Fruit fly (Drosophila melanogaster) whole organism, embryonic: ENCODE data around the gene t-Grip84.

Experiments used
- Antp ChIP-seq: fragments of 200-800 bp; sonication (Bioruptor generic); optimal IDR thresholded peaks from 3 replicates; lab custom pipeline; 2016; ENCODE audit warnings: missing biosample characterization, missing genetic modification characterization
- Bteb2 ChIP-seq: fragments of 200-800 bp; sonication (Bioruptor generic); optimal IDR thresholded peaks from 2 replicates; lab custom pipeline; 2016; ENCODE audit warnings: missing biosample characterization, missing genetic modification characterization
- CG11247 ChIP-seq: fragments of 200-800 bp; sonication (Bioruptor generic); IDR thresholded peaks from 2 replicates; pipeline ENCODE4 v1.3.6; 2022; ENCODE audit warnings: missing biosample characterization, missing genetic modification characterization
- CG14014 ChIP-seq: fragments of 200-800 bp; sonication (Bioruptor generic); IDR thresholded peaks from 2 replicates; pipeline ENCODE4 v1.3.6; 2022; ENCODE audit warnings: missing biosample characterization, missing genetic modification characterization
- CG14441 ChIP-seq: fragments of 200-800 bp; sonication (Bioruptor generic); IDR thresholded peaks from 2 replicates; pipeline ENCODE4 v1.3.6; 2022; ENCODE audit warnings: missing biosample characterization, missing genetic modification characterization
- CG14710 ChIP-seq: fragments of 200-800 bp; sonication (Bioruptor generic); optimal IDR thresholded peaks from 3 replicates; lab custom pipeline; 2019; ENCODE audit warnings: missing biosample characterization, mild to moderate bottlenecking, missing genetic modification characterization, moderate library complexity
- CG1529 ChIP-seq: fragments of 200-800 bp; sonication (Bioruptor generic); optimal IDR thresholded peaks from 3 replicates; lab custom pipeline; 2018; ENCODE audit warnings: missing biosample characterization, missing genetic modification characterization
- CG1602 ChIP-seq: fragments of 200-800 bp; sonication (Bioruptor generic); optimal IDR thresholded peaks from 3 replicates; lab custom pipeline; 2016; ENCODE audit warnings: missing biosample characterization, missing genetic modification characterization
- CG17361 ChIP-seq: fragments of 200-800 bp; sonication (Bioruptor generic); IDR thresholded peaks from 3 replicates; pipeline ENCODE4 v1.3.6; 2022; ENCODE audit warnings: missing biosample characterization, missing genetic modification characterization
- CG18476 ChIP-seq: fragments of 200-800 bp; sonication (Bioruptor generic); optimal IDR thresholded peaks from 2 replicates; lab custom pipeline; 2016; ENCODE audit warnings: missing biosample characterization, mild to moderate bottlenecking, missing genetic modification characterization
- CG30403 ChIP-seq: fragments of 200-800 bp; sonication (Bioruptor generic); optimal IDR thresholded peaks from 3 replicates; lab custom pipeline; 2016; ENCODE audit warnings: missing biosample characterization, missing genetic modification characterization
- CG31365 ChIP-seq: fragments of 200-800 bp; sonication (Bioruptor generic); optimal IDR thresholded peaks from 2 replicates; lab custom pipeline; 2018; ENCODE audit warnings: missing biosample characterization, mild to moderate bottlenecking, missing genetic modification characterization
- CG3163 ChIP-seq: fragments of 200-800 bp; sonication (Bioruptor generic); optimal IDR thresholded peaks from 3 replicates; lab custom pipeline; 2016; ENCODE audit warnings: missing biosample characterization, missing genetic modification characterization
- CG34224 ChIP-seq: fragments of 200-800 bp; sonication (Bioruptor generic); IDR thresholded peaks from 3 replicates; pipeline ENCODE4 v1.3.6; 2022; ENCODE audit warnings: missing biosample characterization, missing genetic modification characterization; ENCODE audit not compliant: partially characterized antibody
- CG4328 ChIP-seq: fragments of 200-800 bp; sonication (Bioruptor generic); optimal IDR thresholded peaks from 3 replicates; lab custom pipeline; 2017; ENCODE audit warnings: missing biosample characterization, missing genetic modification reagents, missing genetic modification characterization
- CG43689 ChIP-seq: fragments of 200-800 bp; sonication (Bioruptor generic); IDR thresholded peaks from 2 replicates; pipeline ENCODE4 v1.3.6; 2022; ENCODE audit warnings: missing biosample characterization, missing genetic modification characterization
- CG6689 ChIP-seq: fragments of 200-800 bp; sonication (Bioruptor generic); IDR thresholded peaks from 2 replicates; pipeline ENCODE4 v1.3.6; 2022; ENCODE audit warnings: missing biosample characterization, missing genetic modification characterization
- CG7928 ChIP-seq: fragments of 200-800 bp; sonication (Bioruptor generic); optimal IDR thresholded peaks from 2 replicates; lab custom pipeline; 2017; ENCODE audit warnings: missing biosample characterization, mild to moderate bottlenecking, missing genetic modification characterization
- CoRest ChIP-seq: fragments of 200-800 bp; sonication (Bioruptor generic); optimal IDR thresholded peaks from 3 replicates; lab custom pipeline; 2018; ENCODE audit warnings: missing biosample characterization, mild to moderate bottlenecking, missing genetic modification characterization, moderate library complexity
- Dp ChIP-seq: fragments of 200-800 bp; sonication (Bioruptor generic); optimal IDR thresholded peaks from 2 replicates; lab custom pipeline; 2018; ENCODE audit warnings: missing biosample characterization, mild to moderate bottlenecking, missing genetic modification characterization, moderate library complexity
- E2f2 ChIP-seq: fragments of 200-800 bp; sonication (Bioruptor generic); IDR thresholded peaks from 2 replicates; pipeline ENCODE4 v1.3.6; 2022; ENCODE audit warnings: missing biosample characterization, missing genetic modification characterization
- Ets65A ChIP-seq: fragments of 200-800 bp; sonication (Bioruptor generic); peaks from one replicate; lab custom pipeline; 2016; ENCODE audit warnings: missing biosample characterization, missing genetic modification characterization
- Hey ChIP-seq: fragments of 200-800 bp; sonication (Bioruptor generic); optimal IDR thresholded peaks from 3 replicates; lab custom pipeline; 2018; ENCODE audit warnings: missing biosample characterization, mild to moderate bottlenecking, missing genetic modification characterization
- HmgZ ChIP-seq: fragments of 200-800 bp; sonication (Bioruptor generic); optimal IDR thresholded peaks from 2 replicates; lab custom pipeline; 2018; ENCODE audit warnings: missing biosample characterization, mild to moderate bottlenecking, missing genetic modification characterization
- MBD-R2 ChIP-seq: fragments of 200-800 bp; sonication (Bioruptor generic); IDR thresholded peaks from 2 replicates; pipeline ENCODE4 v1.3.6; 2022; ENCODE audit warnings: missing biosample characterization, missing genetic modification characterization
- Myb ChIP-seq: fragments of 200-800 bp; sonication (Bioruptor generic); optimal IDR thresholded peaks from 2 replicates; lab custom pipeline; 2016; ENCODE audit warnings: missing biosample characterization, missing genetic modification characterization
- NC2α ChIP-seq: fragments of 200-800 bp; sonication (Bioruptor generic); optimal IDR thresholded peaks from 2 replicates; lab custom pipeline; 2016; ENCODE audit warnings: missing biosample characterization, missing genetic modification characterization
- aop ChIP-seq: fragments of 200-800 bp; sonication (Bioruptor generic); IDR thresholded peaks from 2 replicates; pipeline ENCODE4 v1.3.6; 2022; ENCODE audit warnings: missing biosample characterization, missing genetic modification characterization
- ap ChIP-seq: fragments of 200-800 bp; sonication (Bioruptor generic); IDR thresholded peaks from 2 replicates; pipeline ENCODE4 v1.3.6; 2022; ENCODE audit warnings: missing biosample characterization, missing genetic modification characterization
- btn ChIP-seq: fragments of 200-800 bp; sonication (Bioruptor generic); optimal IDR thresholded peaks from 2 replicates; lab custom pipeline; 2016; ENCODE audit warnings: missing biosample characterization, missing genetic modification characterization
- caup ChIP-seq: fragments of 200-800 bp; sonication (Bioruptor generic); optimal IDR thresholded peaks from 3 replicates; lab custom pipeline; 2017; ENCODE audit warnings: missing biosample characterization, mild to moderate bottlenecking, missing genetic modification characterization, moderate library complexity; ENCODE audit not compliant: severe bottlenecking
- chn ChIP-seq: fragments of 200-800 bp; sonication (Bioruptor generic); optimal IDR thresholded peaks from 2 replicates; lab custom pipeline; 2016; ENCODE audit warnings: missing biosample characterization, missing genetic modification characterization
- ci ChIP-seq: fragments of 200-800 bp; sonication (Bioruptor generic); IDR thresholded peaks from 3 replicates; pipeline ENCODE4 v1.3.6; 2022; ENCODE audit warnings: missing biosample characterization, missing genetic modification characterization
- corto ChIP-seq: fragments of 200-800 bp; sonication (Bioruptor generic); optimal IDR thresholded peaks from 2 replicates; lab custom pipeline; 2016; ENCODE audit warnings: missing biosample characterization, mild to moderate bottlenecking, missing genetic modification characterization, moderate library complexity
- crp ChIP-seq, 2 experiments: fragments of 200-800 bp; sonication (Bioruptor generic); optimal IDR thresholded peaks; 2 replicates in 1 of 2; 3 replicates in 1 of 2; lab custom pipeline; 2017; ENCODE audit warnings: missing biosample characterization in 2 of 2, missing genetic modification characterization in 2 of 2, mild to moderate bottlenecking in 1 of 2, moderate library complexity in 1 of 2
- eyg ChIP-seq: fragments of 200-800 bp; sonication (Bioruptor generic); optimal IDR thresholded peaks from 3 replicates; lab custom pipeline; 2016; ENCODE audit warnings: missing biosample characterization, missing genetic modification characterization
- gfzf ChIP-seq: fragments of 200-800 bp; sonication (Bioruptor generic); optimal IDR thresholded peaks from 2 replicates; lab custom pipeline; 2016; ENCODE audit warnings: missing biosample characterization, mild to moderate bottlenecking, missing genetic modification characterization, moderate library complexity
- grau ChIP-seq: fragments of 200-800 bp; optimal IDR thresholded peaks from 3 replicates; lab custom pipeline; 2019; ENCODE audit warnings: missing biosample characterization, mild to moderate bottlenecking, missing genetic modification characterization, moderate library complexity
- gt ChIP-seq: fragments of 200-800 bp; sonication (Bioruptor generic); IDR thresholded peaks from 2 replicates; pipeline ENCODE4 v1.3.6; 2022; ENCODE audit warnings: missing biosample characterization, missing genetic modification characterization
- lab ChIP-seq: fragments of 200-800 bp; sonication (Bioruptor generic); optimal IDR thresholded peaks from 3 replicates; lab custom pipeline; 2017; ENCODE audit warnings: missing biosample characterization, missing genetic modification characterization, mild to moderate bottlenecking, moderate library complexity, missing genetic modification reagents
- nau ChIP-seq: fragments of 200-800 bp; sonication (Bioruptor generic); optimal IDR thresholded peaks from 3 replicates; lab custom pipeline; 2017; ENCODE audit warnings: missing biosample characterization, mild to moderate bottlenecking, missing genetic modification characterization, missing genetic modification reagents
- nmo ChIP-seq: fragments of 200-800 bp; sonication (Bioruptor generic); optimal IDR thresholded peaks from 2 replicates; lab custom pipeline; 2018; ENCODE audit warnings: missing biosample characterization, mild to moderate bottlenecking, missing genetic modification characterization, moderate library complexity
- odd ChIP-seq: fragments of 200-800 bp; sonication (Bioruptor generic); optimal IDR thresholded peaks from 2 replicates; lab custom pipeline; 2017; ENCODE audit warnings: missing biosample characterization, mild to moderate bottlenecking, missing genetic modification characterization
- pb ChIP-seq: fragments of 200-800 bp; sonication (Bioruptor generic); optimal IDR thresholded peaks from 3 replicates; lab custom pipeline; 2016; ENCODE audit warnings: missing biosample characterization, missing genetic modification characterization
- psq ChIP-seq: fragments of 200-800 bp; sonication (Bioruptor generic); optimal IDR thresholded peaks from 2 replicates; lab custom pipeline; 2017; ENCODE audit warnings: missing biosample characterization, missing genetic modification characterization
- slou ChIP-seq: fragments of 200-800 bp; sonication (Bioruptor generic); optimal IDR thresholded peaks from 3 replicates; lab custom pipeline; 2016; ENCODE audit warnings: missing biosample characterization, missing genetic modification characterization
- stwl ChIP-seq: fragments of 200-800 bp; sonication (Bioruptor generic); optimal IDR thresholded peaks from 3 replicates; lab custom pipeline; 2018; ENCODE audit warnings: missing biosample characterization, mild to moderate bottlenecking, missing genetic modification characterization, moderate library complexity
- tna ChIP-seq: fragments of 200-800 bp; sonication (Bioruptor generic); IDR thresholded peaks from 2 replicates; pipeline ENCODE4 v1.3.6; 2022; ENCODE audit warnings: missing biosample characterization, missing genetic modification characterization; ENCODE audit not compliant: partially characterized antibody
- usp ChIP-seq: fragments of >200 bp; optimal IDR thresholded peaks from 2 replicates; lab custom pipeline; 2017; ENCODE audit warnings: missing biosample characterization, missing genetic modification characterization
- z ChIP-seq: fragments of 200-800 bp; sonication (Bioruptor generic); IDR thresholded peaks from 3 replicates; pipeline ENCODE4 v1.3.6; 2022; ENCODE audit warnings: missing biosample characterization, missing genetic modification characterization
- zfh1 ChIP-seq: fragments of 200-800 bp; sonication (Bioruptor generic); IDR thresholded peaks from 3 replicates; pipeline ENCODE4 v1.3.6; 2022; ENCODE audit warnings: missing biosample characterization, missing genetic modification characterization

The t-Grip84 gene

dm6 chr3L:7590898-7591297 is at the start of gene t-Grip84:
Gene t-Grip84, minus strand, starts transcription at chr3L:7590998.
- TF ChIP-seq ci (GFP tag; lab: Robert Waterston, UW) = no peak
- TF ChIP-seq CG31365 (tag; lab: Kevin White, UChicago) = no peak
- TF ChIP-seq CG34224 (GFP tag; lab: Robert Waterston, UW) = no peak
- no peak for TF ChIP-seq ap (GFP tag; lab: Robert Waterston, UW)
- TF ChIP-seq Antp (GFP tag; lab: Kevin White, UChicago) = no peak
- no peak for TF ChIP-seq usp (GFP tag; lab: Kevin White, UChicago)
- no peak for TF ChIP-seq NC2α (GFP tag; lab: Kevin White, UChicago)
- no peak for TF ChIP-seq corto
- TF ChIP-seq CG17361 = no peak

dm6 chr3L:7640297-7640696 is 49.5 kb upstream of the t-Grip84 start, which contains the start of gene Urm1:
Gene Urm1, minus strand, starts transcription at chr3L:7640446.
- TF ChIP-seq lab (no peak), CG7928 (GFP tag; lab: Kevin White, UChicago) (no peak), CG11247 (no peak), CG30403 (no peak), Myb (GFP tag; lab: Kevin White, UChicago) (peak; percentile 57), CG4328 (GFP tag; lab: Kevin White, UChicago) (no peak), CG18476 (GFP tag; lab: Kevin White, UChicago) (no peak), pb (GFP tag; lab: Kevin White, UChicago) (no peak), CG3163 (no peak), odd (GFP tag; lab: Kevin White, UChicago) (no peak), eyg (GFP tag; lab: Kevin White, UChicago) (no peak), CG1529 (GFP tag; lab: Kevin White, UChicago) (no peak), btn (GFP tag; lab: Kevin White, UChicago) (no peak), slou (GFP tag; lab: Kevin White, UChicago) (no peak), CG6689 (GFP tag; lab: Robert Waterston, UW) (no peak), psq (GFP tag; lab: Kevin White, UChicago) (no peak), HmgZ (no peak), CoRest (tag; lab: Kevin White, UChicago) (peak; percentile 4), CG1602 (GFP tag; lab: Kevin White, UChicago) (no peak), CG43689 (GFP tag; lab: Robert Waterston, UW) (no peak), ci (GFP tag; lab: Robert Waterston, UW) (no peak), stwl (peak; percentile 44), Hey (tag; lab: Kevin White, UChicago) (no peak), Ets65A (GFP tag; lab: Kevin White, UChicago) (no peak), nmo (GFP tag; lab: Kevin White, UChicago) (no peak), CG14014 (no peak), grau (tag; lab: Kevin White, UChicago) (no peak), caup (GFP tag; lab: Kevin White, UChicago) (no peak), zfh1 (GFP tag; lab: Robert Waterston, UW) (no peak), z (GFP tag; lab: Robert Waterston, UW) (no peak), aop (GFP tag; lab: Robert Waterston, UW) (no peak), CG14710 (tag; lab: Kevin White, UChicago) (no peak), E2f2 (GFP tag; lab: Robert Waterston, UW) (peak; percentile 59), gfzf (GFP tag; lab: Kevin White, UChicago) (peak; percentile 68), crp (GFP tag; optimal IDR thresholded peaks at IDR 0.05; lab: Kevin White, UChicago) (peak in 1 of 2 experiments; percentile 75), MBD-R2 (GFP tag; lab: Robert Waterston, UW) (peak; percentile 60), CG14441 (no peak), nau (GFP tag; lab: Kevin White, UChicago) (no peak), chn (GFP tag; lab: Kevin White, UChicago) (no peak), tna (GFP tag; lab: Robert Waterston, UW) (no peak), Bteb2 (GFP tag; lab: Kevin White, UChicago) (no peak), Dp (GFP tag; lab: Kevin White, UChicago) (peak; percentile 26), gt (GFP tag; lab: Robert Waterston, UW) (no peak)
